Worm (Caenorhabditis elegans) whole organism, L4/young adult: Measurements from ENCODE around the gene C33A11.2.

Source experiments
- W03F9.2 ChIP-seq: fragments of 150-350 bp; optimal IDR thresholded peaks from 2 replicates; lab custom pipeline; 2014; ENCODE audit warnings: missing biosample characterization, missing genetic modification characterization
- dao-5 ChIP-seq: sonication (generic microtip); optimal IDR thresholded peaks from 2 replicates; lab custom pipeline; 2016; ENCODE audit warnings: missing genotype, missing genetic modification characterization, moderate library complexity, missing compliant biosample characterization
- him-1 ChIP-seq: sonication (generic microtip); optimal IDR thresholded peaks from 2 replicates; lab custom pipeline; 2016; ENCODE audit warnings: missing genotype, missing genetic modification reagents, missing genetic modification characterization, missing compliant biosample characterization

C33A11.2 gene

DNA sequence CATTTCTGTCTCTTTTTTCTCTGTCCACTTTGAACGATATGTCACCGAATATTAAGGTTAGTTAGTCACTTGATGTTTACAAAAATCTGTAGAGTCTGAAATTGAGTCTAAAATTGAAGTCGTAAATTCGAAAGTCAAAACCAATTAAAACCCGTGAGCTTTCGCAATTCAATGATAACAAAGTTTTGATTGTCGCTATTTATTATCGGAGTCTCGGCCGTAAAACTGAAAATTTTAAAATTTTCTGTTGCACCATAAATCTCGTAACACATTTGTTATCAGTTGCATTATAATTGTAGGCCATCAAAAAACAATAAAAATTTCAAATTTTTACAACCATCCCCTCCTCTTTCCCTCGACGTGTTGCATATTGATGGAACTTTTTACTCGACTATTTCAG lies 42.8 kb downstream of the C33A11.2 start:
- TF ChIP-seq him-1 (tag; lab: Kevin White, UChicago): no peak
- TF ChIP-seq W03F9.2: no peak
- no peak for TF ChIP-seq dao-5

ce11 chrX:15415226-15415625 lies 49.4 kb downstream of the C33A11.2 start, which contains the start of gene pqn-36:
pqn-36 (minus strand) TSS chrX:15415493.
- TF ChIP-seq W03F9.2: no peak
- TF ChIP-seq dao-5: no peak
- no peak for TF ChIP-seq him-1 (tag; lab: Kevin White, UChicago)
